Fruit fly (Drosophila melanogaster) whole organism, prepupa: ENCODE results near the gene Ugt36A1.
A peak's percentile ranks its signal among the peaks of the same experiment; 100 is the strongest.

Source experiments
- Blimp-1 ChIP-seq: fragments of 200-800 bp; sonication (Bioruptor generic); optimal IDR thresholded peaks from 3 replicates; lab custom pipeline; 2017; ENCODE audit warnings: missing biosample characterization, missing genetic modification characterization, mild to moderate bottlenecking, moderate library complexity, missing genetic modification reagents
- CG10631 ChIP-seq: fragments of 200-800 bp; sonication (Bioruptor generic); optimal IDR thresholded peaks from 2 replicates; lab custom pipeline; 2016; ENCODE audit warnings: missing biosample characterization, missing genetic modification characterization
- CG11294 ChIP-seq: fragments of 200-800 bp; sonication (Bioruptor generic); IDR thresholded peaks from 2 replicates; pipeline ENCODE4 v1.3.6; 2022; ENCODE audit warnings: missing biosample characterization, missing genetic modification characterization
- CG11762 ChIP-seq: fragments of 200-800 bp; sonication (Bioruptor generic); optimal IDR thresholded peaks from 3 replicates; lab custom pipeline; 2016; ENCODE audit warnings: missing biosample characterization, missing genetic modification characterization; ENCODE audit not compliant: insufficient read depth
- CG11902 ChIP-seq: fragments of 200-800 bp; sonication (Bioruptor generic); optimal IDR thresholded peaks from 3 replicates; lab custom pipeline; 2016; ENCODE audit warnings: missing biosample characterization, missing genetic modification characterization
- CG15336 ChIP-seq: fragments of 200-800 bp; sonication (Bioruptor generic); IDR thresholded peaks from 2 replicates; pipeline ENCODE4 v1.3.6; 2022; ENCODE audit warnings: missing biosample characterization, missing genetic modification characterization
- CG1621 ChIP-seq: fragments of 200-800 bp; sonication (Bioruptor generic); optimal IDR thresholded peaks from 3 replicates; lab custom pipeline; 2018; ENCODE audit warnings: missing biosample characterization, mild to moderate bottlenecking, missing genetic modification characterization
- CG16779 ChIP-seq: fragments of 200-800 bp; sonication (Bioruptor generic); optimal IDR thresholded peaks from 3 replicates; lab custom pipeline; 2017; ENCODE audit warnings: missing biosample characterization, mild to moderate bottlenecking, missing genetic modification characterization
- CG3032 ChIP-seq: fragments of 200-800 bp; optimal IDR thresholded peaks from 2 replicates; lab custom pipeline; 2019; ENCODE audit warnings: missing biosample characterization, mild to moderate bottlenecking, missing genetic modification characterization, moderate library complexity
- CG31627 ChIP-seq: fragments of 200-800 bp; sonication (Bioruptor generic); optimal IDR thresholded peaks from 3 replicates; lab custom pipeline; 2016; ENCODE audit warnings: missing biosample characterization, missing genetic modification characterization
- CG34406 ChIP-seq: fragments of 200-800 bp; sonication (Bioruptor generic); optimal IDR thresholded peaks from 3 replicates; lab custom pipeline; 2016; ENCODE audit warnings: missing biosample characterization, missing genetic modification characterization
- CG3919 ChIP-seq: fragments of 200-800 bp; sonication (Bioruptor generic); optimal IDR thresholded peaks from 3 replicates; lab custom pipeline; 2016; ENCODE audit warnings: missing biosample characterization, missing genetic modification characterization
- CG6163 ChIP-seq: fragments of 200-800 bp; sonication (Bioruptor generic); IDR thresholded peaks from 3 replicates; pipeline ENCODE4 v1.3.6; 2022; ENCODE audit warnings: missing biosample characterization, missing genetic modification characterization
- CG6276 ChIP-seq: fragments of 200-800 bp; sonication (Bioruptor generic); optimal IDR thresholded peaks from 2 replicates; lab custom pipeline; 2017; ENCODE audit warnings: missing biosample characterization, mild to moderate bottlenecking, missing genetic modification characterization
- CG6808 ChIP-seq: fragments of 200-800 bp; sonication (Bioruptor generic); optimal IDR thresholded peaks from 3 replicates; lab custom pipeline; 2017; ENCODE audit warnings: missing biosample characterization, missing genetic modification characterization, mild to moderate bottlenecking, moderate library complexity, missing genetic modification reagents
- CG6854 ChIP-seq: fragments of 200-800 bp; sonication (Bioruptor generic); optimal IDR thresholded peaks from 2 replicates; lab custom pipeline; 2017; ENCODE audit warnings: missing biosample characterization, mild to moderate bottlenecking, missing genetic modification characterization
- CG7368 ChIP-seq: fragments of 200-800 bp; sonication (Bioruptor generic); optimal IDR thresholded peaks from 3 replicates; lab custom pipeline; 2016; ENCODE audit warnings: missing biosample characterization, missing genetic modification characterization
- CG8119 ChIP-seq: fragments of 200-800 bp; sonication (Bioruptor generic); IDR thresholded peaks from 3 replicates; pipeline ENCODE4 v1.3.6; 2022; ENCODE audit warnings: missing biosample characterization, missing genetic modification characterization
- CG8319 ChIP-seq: fragments of 200-800 bp; sonication (Bioruptor generic); optimal IDR thresholded peaks from 3 replicates; lab custom pipeline; 2016; ENCODE audit warnings: missing biosample characterization, missing genetic modification characterization
- CG8632 ChIP-seq: fragments of 200-800 bp; sonication (Bioruptor generic); optimal IDR thresholded peaks from 3 replicates; lab custom pipeline; 2016; ENCODE audit warnings: missing biosample characterization, missing genetic modification characterization
- Eip78C ChIP-seq: fragments of 200-800 bp; sonication (Bioruptor generic); peaks from one replicate; lab custom pipeline; 2016; ENCODE audit warnings: missing biosample characterization, missing genetic modification characterization
- Eip93F ChIP-seq: fragments of 200-800 bp; sonication (Bioruptor generic); optimal IDR thresholded peaks from 2 replicates; lab custom pipeline; 2016; ENCODE audit warnings: missing biosample characterization, mild to moderate bottlenecking, missing genetic modification characterization
- Ets21C ChIP-seq: fragments of 200-800 bp; sonication (Bioruptor generic); optimal IDR thresholded peaks from 3 replicates; lab custom pipeline; 2016; ENCODE audit warnings: missing biosample characterization, missing genetic modification characterization
- Ets96B ChIP-seq: fragments of 200-800 bp; optimal IDR thresholded peaks from 2 replicates; lab custom pipeline; 2019; ENCODE audit warnings: missing biosample characterization, mild to moderate bottlenecking, missing genetic modification characterization, moderate library complexity
- Hr39 ChIP-seq: fragments of 200-800 bp; sonication (Bioruptor generic); optimal IDR thresholded peaks from 2 replicates; lab custom pipeline; 2016; ENCODE audit warnings: missing biosample characterization, missing genetic modification characterization
- Hr4 ChIP-seq: fragments of 200-800 bp; sonication (Bioruptor generic); optimal IDR thresholded peaks from 3 replicates; lab custom pipeline; 2016; ENCODE audit warnings: missing biosample characterization, missing genetic modification characterization
- Lpt ChIP-seq: fragments of 200-800 bp; sonication (Bioruptor generic); optimal IDR thresholded peaks from 3 replicates; lab custom pipeline; 2016; ENCODE audit warnings: missing biosample characterization, missing genetic modification characterization
- Met ChIP-seq: fragments of 200-800 bp; sonication (Bioruptor generic); optimal IDR thresholded peaks from 3 replicates; lab custom pipeline; 2016; ENCODE audit warnings: missing biosample characterization, missing genetic modification characterization
- Smox ChIP-seq: fragments of 200-800 bp; sonication (Bioruptor generic); optimal IDR thresholded peaks from 3 replicates; lab custom pipeline; 2016; ENCODE audit warnings: missing biosample characterization, missing genetic modification characterization
- Sox14 ChIP-seq: fragments of 200-800 bp; sonication (Bioruptor generic); optimal IDR thresholded peaks from 3 replicates; lab custom pipeline; 2016; ENCODE audit warnings: missing biosample characterization, missing genetic modification characterization
- achi ChIP-seq: fragments of 200-800 bp; sonication (Bioruptor generic); optimal IDR thresholded peaks from 3 replicates; lab custom pipeline; 2016; ENCODE audit warnings: missing biosample characterization, missing genetic modification characterization
- acj6 ChIP-seq: fragments of 200-800 bp; sonication (Bioruptor generic); optimal IDR thresholded peaks from 3 replicates; lab custom pipeline; 2016; ENCODE audit warnings: missing biosample characterization, missing genetic modification characterization
- dac ChIP-seq: fragments of 200-800 bp; sonication (Bioruptor generic); optimal IDR thresholded peaks from 2 replicates; lab custom pipeline; 2017; ENCODE audit warnings: missing biosample characterization, mild to moderate bottlenecking, missing genetic modification characterization
- dsx ChIP-seq: fragments of 200-800 bp; optimal IDR thresholded peaks from 3 replicates; lab custom pipeline; 2019; ENCODE audit warnings: missing biosample characterization, mild to moderate bottlenecking, missing genetic modification characterization, moderate library complexity; ENCODE audit not compliant: poor library complexity, severe bottlenecking
- eg ChIP-seq: fragments of 200-800 bp; sonication (Bioruptor generic); IDR thresholded peaks from 3 replicates; pipeline ENCODE4 v1.3.6; 2022; ENCODE audit warnings: missing biosample characterization, missing genetic modification characterization
- esn ChIP-seq: fragments of 200-800 bp; sonication (Bioruptor generic); optimal IDR thresholded peaks from 2 replicates; lab custom pipeline; 2016; ENCODE audit warnings: missing biosample characterization, mild to moderate bottlenecking, missing genetic modification characterization, moderate library complexity
- fd59A ChIP-seq: fragments of 200-800 bp; sonication (Bioruptor generic); optimal IDR thresholded peaks from 2 replicates; lab custom pipeline; 2017; ENCODE audit warnings: missing biosample characterization, mild to moderate bottlenecking, missing genetic modification characterization, missing genetic modification reagents
- fd85E ChIP-seq: fragments of 200-800 bp; sonication (Bioruptor generic); optimal IDR thresholded peaks from 3 replicates; lab custom pipeline; 2016; ENCODE audit warnings: missing biosample characterization, missing genetic modification characterization
- fkh ChIP-seq: fragments of 200-800 bp; sonication (Bioruptor generic); optimal IDR thresholded peaks from 3 replicates; lab custom pipeline; 2017; ENCODE audit warnings: missing biosample characterization, mild to moderate bottlenecking, missing genetic modification characterization, moderate library complexity
- lz ChIP-seq: fragments of 200-800 bp; sonication (Bioruptor generic); optimal IDR thresholded peaks from 3 replicates; lab custom pipeline; 2016; ENCODE audit warnings: missing biosample characterization, missing genetic modification characterization
- net ChIP-seq: fragments of 200-800 bp; sonication (Bioruptor generic); optimal IDR thresholded peaks from 3 replicates; lab custom pipeline; 2016; ENCODE audit warnings: missing biosample characterization, missing genetic modification characterization
- pdm3 ChIP-seq: fragments of 200-800 bp; sonication (Bioruptor generic); optimal IDR thresholded peaks from 3 replicates; lab custom pipeline; 2016; ENCODE audit warnings: missing biosample characterization, missing genetic modification characterization
- salr ChIP-seq, 2 experiments: fragments of 200-800 bp; sonication (Bioruptor generic); optimal IDR thresholded peaks; 3 replicates each; lab custom pipeline; 2016 to 2018; ENCODE audit warnings: missing biosample characterization in 2 of 2, missing genetic modification characterization in 2 of 2, mild to moderate bottlenecking in 1 of 2
- ss ChIP-seq, 2 experiments: fragments of 200-800 bp; sonication (Bioruptor generic); optimal IDR thresholded peaks; 2 replicates in 1 of 2; 3 replicates in 1 of 2; lab custom pipeline; 2017 to 2018; ENCODE audit warnings: mild to moderate bottlenecking in 2 of 2, missing biosample characterization in 2 of 2, missing genetic modification characterization in 2 of 2, moderate library complexity in 1 of 2
- svp ChIP-seq: fragments of 200-800 bp; sonication (Bioruptor generic); peaks from one replicate; lab custom pipeline; 2016; ENCODE audit warnings: missing biosample characterization, missing genetic modification characterization
- topi ChIP-seq: fragments of 200-800 bp; sonication (Bioruptor generic); optimal IDR thresholded peaks from 3 replicates; lab custom pipeline; 2016; ENCODE audit warnings: missing biosample characterization, missing genetic modification characterization
- vri ChIP-seq: fragments of 200-800 bp; sonication (Bioruptor generic); optimal IDR thresholded peaks from 3 replicates; lab custom pipeline; 2016; ENCODE audit warnings: missing biosample characterization, mild to moderate bottlenecking, missing genetic modification characterization

The Ugt36A1 gene

dm6 chr2L:3582692-3583091 is 36.2 kb upstream of the Ugt36A1 start (continued):
- TF ChIP-seq pdm3 (GFP tag; lab: Kevin White, UChicago) (peak; percentile 58), CG8119 (no peak), CG6808 (peak; percentile 61), Blimp-1 (GFP tag; lab: Kevin White, UChicago) (no peak), dsx (GFP tag; lab: Kevin White, UChicago) (peak; percentile 81), ss (GFP tag; optimal IDR thresholded peaks at IDR 0.05; lab: Kevin White, UChicago) (peak; percentile 63 to 75), CG31627 (GFP tag; lab: Kevin White, UChicago) (peak; percentile 2)

- TF ChIP-seq Ets21C (no peak), achi (GFP tag; lab: Kevin White, UChicago) (peak; percentile 2), Met (GFP tag; lab: Kevin White, UChicago) (peak; percentile 58), CG3032 (tag; lab: Kevin White, UChicago) (peak; percentile 46), CG31627 (GFP tag; lab: Kevin White, UChicago) (peak; percentile 58), fd59A (GFP tag; lab: Kevin White, UChicago) (peak; percentile 39), lz (peak; percentile 37), CG6276 (GFP tag; lab: Kevin White, UChicago) (no peak), Ets96B (tag; lab: Kevin White, UChicago) (peak; percentile 63), Sox14 (peak; percentile 2), fkh (GFP tag; lab: Kevin White, UChicago) (no peak), dac (no peak), CG8319 (GFP tag; lab: Kevin White, UChicago) (no peak), CG6163 (GFP tag; lab: Robert Waterston, UW) (peak; percentile 65), Hr4 (GFP tag; lab: Kevin White, UChicago) (no peak), Smox (GFP tag; lab: Kevin White, UChicago) (peak; percentile 22), CG15336 (GFP tag; lab: Robert Waterston, UW) (no peak), svp (GFP tag; lab: Kevin White, UChicago) (peak; percentile 79), ss (GFP tag; optimal IDR thresholded peaks at IDR 0.05; lab: Kevin White, UChicago) (no peak), CG34406 (GFP tag; lab: Kevin White, UChicago) (no peak), CG3919 (peak; percentile 47), CG16779 (tag; lab: Kevin White, UChicago) (no peak), net (no peak), salr (GFP tag; optimal IDR thresholded peaks at IDR 0.05; lab: Kevin White, UChicago) (no peak), CG1621 (tag; lab: Kevin White, UChicago) (no peak), Eip93F (GFP tag; lab: Kevin White, UChicago) (no peak), Blimp-1 (GFP tag; lab: Kevin White, UChicago) (no peak), acj6 (GFP tag; lab: Kevin White, UChicago) (peak; percentile 44), eg (GFP tag; lab: Robert Waterston, UW) (no peak; the same call in 2 of the 3 replicates), esn (peak; percentile 45), CG7368 (peak; percentile 0), CG11902 (peak; percentile 16), Eip78C (GFP tag; lab: Kevin White, UChicago) (peak; percentile 70), CG11294 (GFP tag; lab: Robert Waterston, UW) (no peak), CG11762 (GFP tag; lab: Kevin White, UChicago) (no peak), dsx (GFP tag; lab: Kevin White, UChicago) (peak; percentile 24), fd85E (GFP tag; lab: Kevin White, UChicago) (no peak), CG10631 (peak; percentile 17), topi (peak; percentile 54), CG6854 (no peak), Hr39 (GFP tag; lab: Kevin White, UChicago) (peak; percentile 59), Lpt (GFP tag; lab: Kevin White, UChicago) (no peak), vri (GFP tag; lab: Kevin White, UChicago) (no peak), CG8632 (GFP tag; lab: Kevin White, UChicago) (peak; percentile 2), CG6808 (peak; percentile 38), CG8119 (0 out of 3 replicates have a peak, but pooled peaks have one; percentile 28)
Observed at dm6 chr2L:3583405-3584295, 35.2 kb upstream of the Ugt36A1 start.
